Fruit fly (Drosophila melanogaster) whole organism, embryonic: Measurements from ENCODE around the gene teq.
A peak's percentile ranks its signal among the peaks of the same experiment; 100 is the strongest.

Source experiments
- Aef1 ChIP-seq: fragments of 200-800 bp; sonication (Bioruptor generic); IDR thresholded peaks from 3 replicates; pipeline ENCODE4 v1.3.6; 2022; ENCODE audit warnings: missing biosample characterization, missing genetic modification characterization
- Antp ChIP-seq: fragments of 200-800 bp; sonication (Bioruptor generic); optimal IDR thresholded peaks from 3 replicates; lab custom pipeline; 2016; ENCODE audit warnings: missing biosample characterization, missing genetic modification characterization
- Atf-2 ChIP-seq: fragments of 200-800 bp; sonication (Bioruptor generic); optimal IDR thresholded peaks from 2 replicates; lab custom pipeline; 2016; ENCODE audit warnings: missing biosample characterization, missing genetic modification characterization
- Atf3 ChIP-seq: fragments of 200-800 bp; sonication (Bioruptor generic); optimal IDR thresholded peaks from 3 replicates; lab custom pipeline; 2016; ENCODE audit warnings: missing biosample characterization, missing genetic modification characterization
- CG10565 ChIP-seq: fragments of 200-800 bp; sonication (Bioruptor generic); optimal IDR thresholded peaks from 3 replicates; lab custom pipeline; 2016; ENCODE audit warnings: missing biosample characterization, mild to moderate bottlenecking, missing genetic modification characterization
- CG10654 ChIP-seq: fragments of 200-800 bp; sonication (Bioruptor generic); optimal IDR thresholded peaks from 2 replicates; lab custom pipeline; 2016; ENCODE audit warnings: missing biosample characterization, missing genetic modification characterization
- CG12104 ChIP-seq: fragments of 200-800 bp; sonication (Bioruptor generic); optimal IDR thresholded peaks from 3 replicates; lab custom pipeline; 2016; ENCODE audit warnings: missing biosample characterization, missing genetic modification characterization
- CG12155 ChIP-seq: fragments of 200-800 bp; sonication (Bioruptor generic); optimal IDR thresholded peaks from 3 replicates; lab custom pipeline; 2016; ENCODE audit warnings: missing biosample characterization, missing genetic modification characterization
- CG12659 ChIP-seq: fragments of 200-800 bp; sonication (Bioruptor generic); optimal IDR thresholded peaks from 3 replicates; lab custom pipeline; 2017; ENCODE audit warnings: mild to moderate bottlenecking, missing biosample characterization, missing genetic modification reagents, missing genetic modification characterization
- CG12744 ChIP-seq: fragments of 200-800 bp; sonication (Bioruptor generic); optimal IDR thresholded peaks from 2 replicates; lab custom pipeline; 2016; ENCODE audit warnings: missing biosample characterization, missing genetic modification characterization
- CG13894 ChIP-seq: fragments of 200-800 bp; sonication (Bioruptor generic); optimal IDR thresholded peaks from 3 replicates; lab custom pipeline; 2018; ENCODE audit warnings: missing biosample characterization, mild to moderate bottlenecking, missing genetic modification characterization, moderate library complexity
- CG16815 ChIP-seq: fragments of 200-800 bp; sonication (Bioruptor generic); optimal IDR thresholded peaks from 3 replicates; lab custom pipeline; 2017; ENCODE audit warnings: missing biosample characterization, mild to moderate bottlenecking, missing genetic modification characterization
- CG31365 ChIP-seq: fragments of 200-800 bp; sonication (Bioruptor generic); optimal IDR thresholded peaks from 2 replicates; lab custom pipeline; 2018; ENCODE audit warnings: missing biosample characterization, mild to moderate bottlenecking, missing genetic modification characterization
- CG3281 ChIP-seq: fragments of 200-800 bp; sonication (Bioruptor generic); optimal IDR thresholded peaks from 3 replicates; lab custom pipeline; 2017; ENCODE audit warnings: missing biosample characterization, mild to moderate bottlenecking, missing genetic modification characterization
- CG3995 ChIP-seq: fragments of 200-800 bp; sonication (Bioruptor generic); optimal IDR thresholded peaks from 3 replicates; lab custom pipeline; 2016; ENCODE audit warnings: missing biosample characterization, missing genetic modification characterization
- CG4424 ChIP-seq: fragments of 200-800 bp; sonication (Bioruptor generic); optimal IDR thresholded peaks from 3 replicates; lab custom pipeline; 2016; ENCODE audit warnings: missing biosample characterization, missing genetic modification characterization
- CG6254 ChIP-seq: fragments of 200-800 bp; sonication (Bioruptor generic); optimal IDR thresholded peaks from 3 replicates; lab custom pipeline; 2017; ENCODE audit warnings: mild to moderate bottlenecking, missing biosample characterization, missing genetic modification reagents, missing genetic modification characterization
- CG6813 ChIP-seq: fragments of 200-800 bp; sonication (Bioruptor generic); optimal IDR thresholded peaks from 2 replicates; lab custom pipeline; 2017; ENCODE audit warnings: missing biosample characterization, missing genetic modification characterization, mild to moderate bottlenecking, moderate library complexity, missing genetic modification reagents
- CG7372 ChIP-seq: fragments of 200-800 bp; sonication (Bioruptor generic); IDR thresholded peaks from 2 replicates; pipeline ENCODE4 v1.3.6; 2022; ENCODE audit warnings: missing biosample characterization, missing genetic modification characterization
- CG7786 ChIP-seq: fragments of 200-800 bp; sonication (Bioruptor generic); optimal IDR thresholded peaks from 2 replicates; lab custom pipeline; 2016; ENCODE audit warnings: missing biosample characterization, missing genetic modification characterization
- CG7839 ChIP-seq: fragments of 200-800 bp; sonication (Bioruptor generic); optimal IDR thresholded peaks from 3 replicates; lab custom pipeline; 2018; ENCODE audit warnings: missing biosample characterization, mild to moderate bottlenecking, missing genetic modification characterization, moderate library complexity
- CG8388 ChIP-seq: fragments of 200-800 bp; sonication (Bioruptor generic); optimal IDR thresholded peaks from 2 replicates; lab custom pipeline; 2019; ENCODE audit warnings: missing biosample characterization, mild to moderate bottlenecking, missing genetic modification characterization, moderate library complexity
- D19A ChIP-seq: fragments of 200-800 bp; optimal IDR thresholded peaks from 3 replicates; lab custom pipeline; 2019; ENCODE audit warnings: missing biosample characterization, mild to moderate bottlenecking, missing genetic modification characterization, moderate library complexity
- Dip2 ChIP-seq: fragments of 200-800 bp; sonication (Bioruptor generic); IDR thresholded peaks from 2 replicates; pipeline ENCODE4 v1.3.6; 2022; ENCODE audit warnings: missing biosample characterization, missing genetic modification characterization
- Drgx ChIP-seq: fragments of 200-800 bp; sonication (Bioruptor generic); IDR thresholded peaks from 2 replicates; pipeline ENCODE4 v1.3.6; 2022; ENCODE audit warnings: missing biosample characterization, missing genetic modification characterization
- HLHmδ ChIP-seq: fragments of 200-800 bp; sonication (Bioruptor generic); optimal IDR thresholded peaks from 2 replicates; lab custom pipeline; 2018; ENCODE audit warnings: missing biosample characterization, mild to moderate bottlenecking, missing genetic modification characterization, moderate library complexity
- Hmx ChIP-seq: fragments of 200-800 bp; sonication (Bioruptor generic); optimal IDR thresholded peaks from 2 replicates; lab custom pipeline; 2016; ENCODE audit warnings: missing biosample characterization, missing genetic modification characterization
- Jarid2 ChIP-seq: fragments of 200-800 bp; sonication (Bioruptor generic); optimal IDR thresholded peaks from 3 replicates; lab custom pipeline; 2017; ENCODE audit warnings: mild to moderate bottlenecking, missing biosample characterization, missing genetic modification reagents, missing genetic modification characterization
- PHDP ChIP-seq: fragments of 200-800 bp; sonication (Bioruptor generic); optimal IDR thresholded peaks from 3 replicates; lab custom pipeline; 2018; ENCODE audit warnings: missing biosample characterization, mild to moderate bottlenecking, missing genetic modification characterization, moderate library complexity
- Sox100B ChIP-seq: fragments of 200-800 bp; sonication (Bioruptor generic); optimal IDR thresholded peaks from 3 replicates; lab custom pipeline; 2018; ENCODE audit warnings: missing biosample characterization, mild to moderate bottlenecking, missing genetic modification characterization
- br ChIP-seq: fragments of >200 bp; optimal IDR thresholded peaks from 2 replicates; lab custom pipeline; 2017
- cad ChIP-seq: fragments of >200 bp; optimal IDR thresholded peaks from 2 replicates; lab custom pipeline; 2017; ENCODE audit warnings: missing biosample characterization, missing genetic modification characterization
- chn ChIP-seq: fragments of 200-800 bp; sonication (Bioruptor generic); optimal IDR thresholded peaks from 2 replicates; lab custom pipeline; 2016; ENCODE audit warnings: missing biosample characterization, missing genetic modification characterization
- en ChIP-seq: fragments of 200-800 bp; sonication (Bioruptor generic); optimal IDR thresholded peaks from 2 replicates; lab custom pipeline; 2016; ENCODE audit warnings: missing biosample characterization, missing genetic modification characterization
- gcm2 ChIP-seq: fragments of 200-800 bp; sonication (Bioruptor generic); optimal IDR thresholded peaks from 2 replicates; lab custom pipeline; 2016; ENCODE audit warnings: missing biosample characterization, missing genetic modification characterization
- jing ChIP-seq: fragments of 200-800 bp; sonication (Bioruptor generic); optimal IDR thresholded peaks from 2 replicates; lab custom pipeline; 2018; ENCODE audit warnings: missing biosample characterization, mild to moderate bottlenecking, missing genetic modification characterization
- knrl ChIP-seq: fragments of 200-800 bp; sonication (Bioruptor generic); IDR thresholded peaks from 3 replicates; pipeline ENCODE4 v1.3.6; 2022; ENCODE audit warnings: missing biosample characterization, missing genetic modification characterization; ENCODE audit not compliant: partially characterized antibody
- lab ChIP-seq: fragments of 200-800 bp; sonication (Bioruptor generic); optimal IDR thresholded peaks from 3 replicates; lab custom pipeline; 2017; ENCODE audit warnings: missing biosample characterization, missing genetic modification characterization, mild to moderate bottlenecking, moderate library complexity, missing genetic modification reagents
- mirr ChIP-seq: fragments of 200-800 bp; sonication (Bioruptor generic); optimal IDR thresholded peaks from 3 replicates; lab custom pipeline; 2018; ENCODE audit warnings: missing biosample characterization, mild to moderate bottlenecking, missing genetic modification characterization
- mld ChIP-seq: fragments of 200-800 bp; sonication (Bioruptor generic); IDR thresholded peaks from 3 replicates; pipeline ENCODE4 v1.3.6; 2022; ENCODE audit warnings: missing biosample characterization, missing genetic modification characterization; ENCODE audit not compliant: partially characterized antibody
- nau ChIP-seq: fragments of 200-800 bp; sonication (Bioruptor generic); optimal IDR thresholded peaks from 3 replicates; lab custom pipeline; 2017; ENCODE audit warnings: missing biosample characterization, mild to moderate bottlenecking, missing genetic modification characterization, missing genetic modification reagents
- onecut ChIP-seq: fragments of 200-800 bp; sonication (Bioruptor generic); IDR thresholded peaks from 2 replicates; pipeline ENCODE4 v1.3.6; 2022; ENCODE audit warnings: missing biosample characterization, missing genetic modification characterization
- pan ChIP-seq, 4 experiments: fragments of >200 bp in 3 of 4; fragments of 200-800 bp in 1 of 4; sonication (Bioruptor generic) in 1 of 4; optimal IDR thresholded peaks in 3 of 4; IDR thresholded peaks in 1 of 4; 2 replicates each; pipeline versions ENCODE4 v1.3.6 to Lab custom; 2017 to 2022; ENCODE audit warnings: missing biosample characterization in 2 of 4, missing genetic modification characterization in 2 of 4, mixed read lengths in 1 of 4
- phol ChIP-seq: fragments of 200-800 bp; sonication (Bioruptor generic); optimal IDR thresholded peaks from 3 replicates; lab custom pipeline; 2018; ENCODE audit warnings: missing biosample characterization, mild to moderate bottlenecking, missing genetic modification characterization, moderate library complexity
- psq ChIP-seq: fragments of 200-800 bp; sonication (Bioruptor generic); optimal IDR thresholded peaks from 2 replicates; lab custom pipeline; 2017; ENCODE audit warnings: missing biosample characterization, missing genetic modification characterization
- sisA ChIP-seq: fragments of 200-800 bp; sonication (Bioruptor generic); IDR thresholded peaks from 2 replicates; pipeline ENCODE4 v1.3.6; 2022; ENCODE audit warnings: missing biosample characterization, missing genetic modification characterization
- stwl ChIP-seq: fragments of 200-800 bp; sonication (Bioruptor generic); optimal IDR thresholded peaks from 3 replicates; lab custom pipeline; 2018; ENCODE audit warnings: missing biosample characterization, mild to moderate bottlenecking, missing genetic modification characterization, moderate library complexity
- toy ChIP-seq: fragments of 200-800 bp; sonication (Bioruptor generic); IDR thresholded peaks from 2 replicates; pipeline ENCODE4 v1.3.6; 2022; ENCODE audit warnings: missing biosample characterization, missing genetic modification characterization
- usp ChIP-seq: fragments of >200 bp; optimal IDR thresholded peaks from 2 replicates; lab custom pipeline; 2017; ENCODE audit warnings: missing biosample characterization, missing genetic modification characterization

The teq gene

DNA sequence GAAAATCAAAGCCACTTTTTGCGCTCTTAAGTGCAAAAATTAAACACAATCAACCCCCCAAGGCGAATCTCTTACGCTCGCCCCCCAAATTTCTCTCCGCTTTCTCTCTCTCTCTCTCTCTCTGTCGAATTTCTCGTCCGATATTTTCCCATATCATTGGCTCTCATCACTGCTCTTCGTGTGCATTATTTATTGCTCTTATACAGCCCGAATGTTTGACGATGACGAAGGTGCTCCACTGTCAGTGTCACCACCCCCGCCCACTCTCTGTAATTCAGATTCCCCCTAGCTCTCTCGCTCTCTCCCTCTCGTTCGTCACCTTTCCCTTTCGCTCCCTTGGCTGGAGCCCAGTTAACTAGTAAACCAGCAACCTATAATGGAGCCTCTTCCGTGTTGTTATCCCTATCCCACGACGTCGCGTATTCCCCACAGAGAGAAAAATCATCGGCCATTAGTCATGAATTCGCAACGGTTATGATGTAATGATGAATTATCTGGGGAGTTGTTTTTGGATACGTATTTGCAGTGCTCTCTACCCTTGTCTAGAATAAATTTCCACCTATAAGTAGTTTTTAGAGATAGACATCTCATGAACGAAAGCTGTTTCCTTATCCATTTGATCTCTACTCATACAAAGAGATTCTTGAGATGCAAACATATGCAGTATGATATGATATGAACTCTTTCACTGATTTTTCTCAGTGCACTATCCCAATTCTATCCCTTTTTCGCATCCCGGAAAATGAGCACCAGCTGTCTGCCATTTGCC, 53.4 kb downstream of the teq start (continued):
- TF ChIP-seq CG12659 (peak; percentile 46), chn (peak; percentile 34), pan (optimal IDR thresholded peaks at IDR 0.05; lab: Kevin White, UChicago) (no peak), pan (GFP tag; optimal IDR thresholded peaks at IDR 0.05 in 1 of 2, IDR thresholded peaks at IDR 0.05 in 1 of 2) (peak in 1 of 2 experiments; percentile 18), knrl (GFP tag; lab: Robert Waterston, UW) (no peak), lab (GFP tag; lab: Kevin White, UChicago) (peak; percentile 76), psq (GFP tag; lab: Kevin White, UChicago) (no peak), mirr (GFP tag; lab: Kevin White, UChicago) (no peak), CG3281 (GFP tag; lab: Kevin White, UChicago) (peak; percentile 69), Atf3 (GFP tag; lab: Kevin White, UChicago) (peak; percentile 18), usp (GFP tag; lab: Kevin White, UChicago) (no peak), en (peak; percentile 28), CG16815 (GFP tag; lab: Kevin White, UChicago) (peak; percentile 32), Sox100B (GFP tag; lab: Kevin White, UChicago) (peak; percentile 56), CG31365 (tag; lab: Kevin White, UChicago) (no peak), CG10654 (GFP tag; lab: Kevin White, UChicago) (peak; percentile 37), D19A (tag; lab: Kevin White, UChicago) (peak; percentile 50), gcm2 (GFP tag; lab: Kevin White, UChicago) (no peak), onecut (GFP tag; lab: Robert Waterston, UW) (no peak), CG8388 (peak; percentile 32), jing (GFP tag; lab: Kevin White, UChicago) (peak; percentile 18), PHDP (peak; percentile 27), cad (GFP tag; lab: Kevin White, UChicago) (no peak), sisA (GFP tag; lab: Robert Waterston, UW) (peak; percentile 52; the same call in 1 of the 2 replicates), Dip2 (GFP tag; lab: Robert Waterston, UW) (no peak), CG10565 (GFP tag; lab: Kevin White, UChicago) (no peak), CG3995 (GFP tag; lab: Kevin White, UChicago) (no peak), Aef1 (GFP tag; lab: Robert Waterston, UW) (peak; percentile 41; the same call in 1 of the 3 replicates), CG13894 (tag; lab: Kevin White, UChicago) (peak; percentile 32), Hmx (GFP tag; lab: Kevin White, UChicago) (no peak), nau (GFP tag; lab: Kevin White, UChicago) (peak; percentile 23), CG7372 (GFP tag; lab: Robert Waterston, UW) (no peak), CG12744 (GFP tag; lab: Kevin White, UChicago) (no peak), toy (GFP tag; lab: Robert Waterston, UW) (no peak), Atf-2 (GFP tag; lab: Kevin White, UChicago) (no peak), CG7786 (GFP tag; lab: Kevin White, UChicago) (peak; percentile 68), phol (tag; lab: Kevin White, UChicago) (peak; percentile 70), Jarid2 (GFP tag; lab: Kevin White, UChicago) (no peak), br (lab: Kevin White, UChicago) (no peak), Drgx (no peak), CG7839 (tag; lab: Kevin White, UChicago) (peak; percentile 74), CG6254 (GFP tag; lab: Kevin White, UChicago) (no peak), CG6813 (GFP tag; lab: Kevin White, UChicago) (peak; percentile 22), mld (no peak), CG12155 (GFP tag; lab: Kevin White, UChicago) (no peak), CG12104 (GFP tag; lab: Kevin White, UChicago) (no peak), Antp (GFP tag; lab: Kevin White, UChicago) (peak; percentile 62), CG4424 (peak; percentile 72), stwl (tag; lab: Kevin White, UChicago) (no peak), HLHmδ (GFP tag; lab: Kevin White, UChicago) (no peak)
